Worm (Caenorhabditis elegans): ENCODE results near the gene Y116A8C.20.

ce11 chrIV:17048257-17048656 lies 7.5 kb downstream of the Y116A8C.20 start, which contains the start of gene athp-3:
- TF ChIP-seq hmbx-1 (tag; optimal IDR thresholded peaks at IDR 0.05), result no peak
- no peak for TF ChIP-seq flt-1 (GFP tag; IDR thresholded peaks at IDR 0.05)
- TF ChIP-seq ama-1 (optimal IDR thresholded peaks at IDR 0.05), result no peak
- TF ChIP-seq tra-4 (tag; optimal IDR thresholded peaks at IDR 0.05), result no peak
- no peak for TF ChIP-seq aly-1 (tag; optimal IDR thresholded peaks at IDR 0.05)
- no peak for TF ChIP-seq B0310.2 (tag; optimal IDR thresholded peaks at IDR 0.05)
- TF ChIP-seq hnd-1 (tag; optimal IDR thresholded peaks at IDR 0.05), result no peak
- no peak for TF ChIP-seq ceh-13 (GFP tag; optimal IDR thresholded peaks at IDR 0.05)
- TF ChIP-seq sea-1 (GFP tag; conservative IDR thresholded peaks at IDR 0.05), result no peak
- no peak for TF ChIP-seq hmg-4 (GFP tag; optimal IDR thresholded peaks at IDR 0.05)
